Worm (Caenorhabditis elegans) whole organism, L4 larva: Measurements from ENCODE around the gene nfya-1.
"Not testable (repeated sequence)": the region's sequence is repeated elsewhere in the genome, so short reads cannot be mapped to it uniquely, and the experiment has no call there.

ENCODE experiments used
- F44E2.7 ChIP-seq: fragments of 200-800 bp; sonication (Bioruptor generic); IDR thresholded peaks from 2 replicates; pipeline ENCODE4 v2.1.2; 2022; ENCODE audit warnings: missing genetic modification characterization, missing compliant biosample characterization
- R02D3.7 ChIP-seq: fragments of 150-350 bp; sonication (generic microtip); optimal IDR thresholded peaks from 3 replicates; lab custom pipeline; 2014; ENCODE audit warnings: missing biosample characterization, missing genetic modification characterization
- Y105C5A.15 ChIP-seq: fragments of 200-800 bp; sonication (Bioruptor generic); IDR thresholded peaks from 2 replicates; pipeline ENCODE4 v1.3.6; 2022; ENCODE audit warnings: missing genetic modification characterization, missing compliant biosample characterization
- ceh-20 ChIP-seq: fragments of 200-800 bp; sonication (Bioruptor generic); IDR thresholded peaks from 2 replicates; pipeline ENCODE4 v1.3.6; 2022; ENCODE audit warnings: missing genetic modification reagents, missing genetic modification characterization, missing compliant biosample characterization
- ceh-32 ChIP-seq: sonication (generic microtip); optimal IDR thresholded peaks from 2 replicates; lab custom pipeline; 2016; ENCODE audit warnings: mild to moderate bottlenecking, missing genetic modification characterization, missing compliant biosample characterization; ENCODE audit not compliant: poor library complexity
- ctbp-1 ChIP-seq: fragments of 200-800 bp; sonication (Bioruptor generic); IDR thresholded peaks from 2 replicates; pipeline ENCODE4 v1.3.6; 2022; ENCODE audit warnings: missing genetic modification reagents, missing genetic modification characterization, missing compliant biosample characterization
- daf-16 ChIP-seq, 3 experiments: sonication (generic microtip); optimal IDR thresholded peaks; 2 replicates each; lab custom pipeline; 2016 to 2017; ENCODE audit warnings: missing genetic modification characterization in 3 of 3, missing genetic modification reagents in 3 of 3, mild to moderate bottlenecking in 2 of 3, missing compliant biosample characterization in 2 of 3, missing biosample characterization in 1 of 3, moderate library complexity in 1 of 3
- daf-19 ChIP-seq: fragments of 200-800 bp; sonication (Bioruptor generic); conservative IDR thresholded peaks from 2 replicates; pipeline ENCODE4 v1.3.6; 2022; ENCODE audit warnings: missing genetic modification characterization, missing compliant biosample characterization
- dmd-6 ChIP-seq: fragments of 200-800 bp; sonication (Bioruptor generic); IDR thresholded peaks from 2 replicates; pipeline ENCODE4 v1.3.6; 2022; ENCODE audit warnings: missing genetic modification reagents, missing genetic modification characterization, missing compliant biosample characterization
- dve-1 ChIP-seq: sonication (generic microtip); optimal IDR thresholded peaks from 2 replicates; lab custom pipeline; 2017; ENCODE audit warnings: antibody characterized with exemption, mild to moderate bottlenecking, missing genetic modification characterization, missing compliant biosample characterization; ENCODE audit not compliant: insufficient read depth
- egl-43 ChIP-seq: fragments of 200-800 bp; sonication (Bioruptor generic); IDR thresholded peaks from 2 replicates; pipeline ENCODE4 v1.3.6; 2022; ENCODE audit warnings: missing genetic modification reagents, missing genetic modification characterization, missing compliant biosample characterization
- gei-8 ChIP-seq: fragments of 200-800 bp; sonication (Bioruptor generic); optimal IDR thresholded peaks from 2 replicates; lab custom pipeline; 2018; ENCODE audit warnings: mild to moderate bottlenecking, missing genetic modification characterization, missing compliant biosample characterization
- hif-1 ChIP-seq, 2 experiments: sonication (generic microtip); optimal IDR thresholded peaks; 2 replicates each; lab custom pipeline; 2016 to 2017; ENCODE audit warnings: missing compliant biosample characterization in 2 of 2, missing genetic modification characterization in 2 of 2, missing genetic modification reagents in 2 of 2, missing genotype in 2 of 2, mild to moderate bottlenecking in 1 of 2
- lin-13 ChIP-seq: fragments of 150-350 bp; optimal IDR thresholded peaks from 2 replicates; lab custom pipeline; 2014; ENCODE audit warnings: missing biosample characterization, missing genetic modification reagents, missing genetic modification characterization
- lin-38 ChIP-seq: fragments of 200-800 bp; sonication (Bioruptor generic); IDR thresholded peaks from 2 replicates; pipeline ENCODE4 v1.3.6; 2022; ENCODE audit warnings: missing genetic modification reagents, missing genetic modification characterization, missing compliant biosample characterization
- mdl-1 ChIP-seq, 2 experiments: fragments of 150-350 bp in 1 of 2; sonication (generic microtip) in 1 of 2; optimal IDR thresholded peaks; 2 replicates each; lab custom pipeline; 2014 to 2017; ENCODE audit warnings: missing biosample characterization in 2 of 2, missing genetic modification characterization in 2 of 2
- mdt-29 ChIP-seq: fragments of 200-800 bp; sonication (Bioruptor generic); IDR thresholded peaks from 2 replicates; pipeline ENCODE4 v1.3.6; 2022; ENCODE audit warnings: missing genetic modification reagents, missing genetic modification characterization, missing compliant biosample characterization
- mes-2 ChIP-seq: sonication (generic microtip); optimal IDR thresholded peaks from 2 replicates; lab custom pipeline; 2016; ENCODE audit warnings: missing genotype, mild to moderate bottlenecking, missing genetic modification characterization, missing compliant biosample characterization; ENCODE audit not compliant: poor library complexity, severe bottlenecking
- nhr-11 ChIP-seq: fragments of 150-350 bp; optimal IDR thresholded peaks from 2 replicates; lab custom pipeline; 2014; ENCODE audit warnings: missing biosample characterization, missing genetic modification characterization
- nhr-237 ChIP-seq: sonication (generic microtip); optimal IDR thresholded peaks from 2 replicates; lab custom pipeline; 2017; ENCODE audit warnings: missing biosample characterization, missing genetic modification characterization
- nhr-28 ChIP-seq: fragments of 150-350 bp; optimal IDR thresholded peaks from 2 replicates; lab custom pipeline; 2014; ENCODE audit warnings: missing biosample characterization, missing genetic modification characterization
- nhr-41 ChIP-seq: fragments of 200-800 bp; sonication (Bioruptor generic); IDR thresholded peaks from 2 replicates; pipeline ENCODE4 v1.3.6; 2022; ENCODE audit warnings: missing genetic modification reagents, missing genetic modification characterization, missing compliant biosample characterization
- nhr-48 ChIP-seq: sonication (generic microtip); optimal IDR thresholded peaks from 2 replicates; lab custom pipeline; 2016; ENCODE audit warnings: mild to moderate bottlenecking, missing genetic modification characterization, missing compliant biosample characterization
- nhr-76 ChIP-seq: fragments of 150-350 bp; optimal IDR thresholded peaks from 2 replicates; lab custom pipeline; 2014; ENCODE audit warnings: missing biosample characterization, missing genetic modification characterization
- rbr-2 ChIP-seq: sonication (generic microtip); optimal IDR thresholded peaks from 2 replicates; lab custom pipeline; 2016; ENCODE audit warnings: missing genotype, missing genetic modification characterization, missing compliant biosample characterization
- skn-1 ChIP-seq: fragments of 150-350 bp; optimal IDR thresholded peaks from 2 replicates; lab custom pipeline; 2014; ENCODE audit warnings: missing biosample characterization, missing genetic modification characterization
- snpc-1.2 ChIP-seq: fragments of 200-800 bp; sonication (Bioruptor generic); IDR thresholded peaks from 2 replicates; pipeline ENCODE4 v1.3.6; 2022; ENCODE audit warnings: missing genetic modification reagents, missing genetic modification characterization, missing compliant biosample characterization
- spr-3 ChIP-seq: fragments of 200-800 bp; sonication (Bioruptor generic); optimal IDR thresholded peaks from 2 replicates; lab custom pipeline; 2018; ENCODE audit warnings: mild to moderate bottlenecking, missing genetic modification characterization, missing compliant biosample characterization
- tra-1 ChIP-seq: fragments of 200-800 bp; sonication (Bioruptor generic); IDR thresholded peaks from 2 replicates; pipeline ENCODE4 v1.3.6; 2022; ENCODE audit warnings: missing genetic modification reagents, missing genetic modification characterization, missing compliant biosample characterization
- unc-39 ChIP-seq: sonication (generic microtip); optimal IDR thresholded peaks from 2 replicates; lab custom pipeline; 2017; ENCODE audit warnings: missing biosample characterization, missing genetic modification characterization
- unc-62 ChIP-seq, 3 experiments: fragments of 150-350 bp in 1 of 3; sonication (generic microtip); optimal IDR thresholded peaks in 2 of 3; peaks in 1 of 3; 1 replicate in 1 of 3; 2 replicates in 2 of 3; lab custom pipeline; 2014 to 2017; ENCODE audit warnings: missing biosample characterization in 3 of 3, missing genetic modification characterization in 3 of 3, missing genetic modification reagents in 3 of 3, missing genotype in 1 of 3
- zag-1 ChIP-seq: fragments of 150-350 bp; optimal IDR thresholded peaks from 2 replicates; lab custom pipeline; 2014; ENCODE audit warnings: missing biosample characterization, missing genetic modification characterization
- zfp-3 ChIP-seq: fragments of 200-800 bp; sonication (Bioruptor generic); conservative IDR thresholded peaks from 2 replicates; pipeline ENCODE4 v1.3.6; 2022; ENCODE audit warnings: missing genetic modification reagents, missing genetic modification characterization, missing compliant biosample characterization
- zip-11 ChIP-seq: fragments of 200-800 bp; sonication (Bioruptor generic); IDR thresholded peaks from 2 replicates; pipeline ENCODE4 v1.3.6; 2022; ENCODE audit warnings: missing genetic modification characterization, missing compliant biosample characterization
- ztf-11 ChIP-seq: fragments of 150-350 bp; optimal IDR thresholded peaks from 2 replicates; lab custom pipeline; 2014; ENCODE audit warnings: missing biosample characterization, missing genetic modification characterization

Gene nfya-1

ce11 chrX:11961103-11961502 lies 14.5 kb upstream of the nfya-1 start, which contains the start of gene C49F5.13:
TSS of gene C49F5.13 (plus strand) at chrX:11961403.
- TF ChIP-seq hif-1 (tag; optimal IDR thresholded peaks at IDR 0.05; lab: Kevin White, UChicago); zag-1 (tag; lab: Kevin White, UChicago); ceh-20 (GFP tag; lab: Robert Waterston, UW): not testable (repeated sequence)

ce11 chrX:11959838-11960237 lies 13.2 kb upstream of the nfya-1 start, which contains the start of gene C49F5.8:
TSS of gene C49F5.8 (plus strand) at chrX:11960138.
- TF ChIP-seq nhr-28 (tag; lab: Kevin White, UChicago) (peak; percentile 1), nhr-48 (tag; lab: Kevin White, UChicago) (no peak)

ce11 chrX:11957246-11957645 lies 10.6 kb upstream of the nfya-1 start, which contains the start of gene T08D10.5:
TSS of gene T08D10.5 (plus strand) at chrX:11957546.
- TF ChIP-seq nhr-237, result no peak
- TF ChIP-seq nhr-11 (tag; lab: Kevin White, UChicago), result no peak
- no peak for TF ChIP-seq mdt-29 (GFP tag; lab: Robert Waterston, UW)

ce11 chrX:11955125-11955524 lies 8.5 kb upstream of the nfya-1 start, which contains the start of gene T08D10.3:
TSS of gene T08D10.3 (plus strand) at chrX:11955425.
- no peak for TF ChIP-seq unc-39 (tag; lab: Kevin White, UChicago)
- TF ChIP-seq snpc-1.2 (GFP tag; lab: Robert Waterston, UW), result no peak
- no peak for TF ChIP-seq rbr-2 (tag; lab: Kevin White, UChicago)
- TF ChIP-seq ceh-32, result no peak
- TF ChIP-seq tra-1 (GFP tag; lab: Robert Waterston, UW), result no peak
- TF ChIP-seq lin-13 (GFP tag; lab: Kevin White, UChicago), result no peak
- no peak for TF ChIP-seq ctbp-1
- TF ChIP-seq lin-38 (GFP tag; lab: Robert Waterston, UW), result no peak
- TF ChIP-seq nhr-76 (tag; lab: Kevin White, UChicago), result no peak
- TF ChIP-seq zip-11 (GFP tag; lab: Robert Waterston, UW), result no peak
- no peak for TF ChIP-seq nhr-41 (GFP tag; lab: Robert Waterston, UW)
- TF ChIP-seq ztf-11 (tag; lab: Kevin White, UChicago), result no peak
- no peak for TF ChIP-seq daf-19 (GFP tag; lab: Robert Waterston, UW)

ce11 chrX:11953229-11953628 lies 6.6 kb upstream of the nfya-1 start, which contains the start of gene T08D10.4:
TSS of gene T08D10.4 (minus strand) at chrX:11953329.
- no peak for TF ChIP-seq F44E2.7 (GFP tag; lab: Robert Waterston, UW)
- peak in 1 of 2 experiments; percentile 8 for TF ChIP-seq unc-62 (GFP tag; optimal IDR thresholded peaks at IDR 0.05 in 1 of 2; lab: Kevin White, UChicago)
- no peak for TF ChIP-seq unc-62 (tag; optimal IDR thresholded peaks at IDR 0.05; lab: Kevin White, UChicago)

ce11 chrX:11952129-11952528 lies 5.5 kb upstream of the nfya-1 start:
- TF ChIP-seq mdl-1 (tag; optimal IDR thresholded peaks at IDR 0.05; lab: Kevin White, UChicago), result no peak
- TF ChIP-seq unc-62 (GFP tag; optimal IDR thresholded peaks at IDR 0.05 in 1 of 2; lab: Kevin White, UChicago), result peak in 1 of 2 experiments; percentile 94
- TF ChIP-seq unc-62 (tag; optimal IDR thresholded peaks at IDR 0.05; lab: Kevin White, UChicago), result no peak
- no peak for TF ChIP-seq R02D3.7 (tag; lab: Kevin White, UChicago)
- no peak for TF ChIP-seq F44E2.7 (GFP tag; lab: Robert Waterston, UW)
- TF ChIP-seq zfp-3 (GFP tag; lab: Robert Waterston, UW), result no peak
- no peak for TF ChIP-seq tra-1 (GFP tag; lab: Robert Waterston, UW)

ce11 chrX:11948184-11948894 lies 1.7 kb upstream of the nfya-1 start, which contains the start of gene lsd-1:
TSS of gene lsd-1 (plus strand) at chrX:11948844.
- TF ChIP-seq mes-2 (tag; lab: Kevin White, UChicago) (no peak), dve-1 (tag; lab: Kevin White, UChicago) (peak; percentile 42), gei-8 (GFP tag; lab: Kevin White, UChicago) (no peak), egl-43 (GFP tag; lab: Robert Waterston, UW) (no peak), daf-16 (GFP tag; optimal IDR thresholded peaks at IDR 0.05; lab: Kevin White, UChicago) (no peak), daf-16 (tag; optimal IDR thresholded peaks at IDR 0.05; lab: Kevin White, UChicago) (peak; percentile 39), Y105C5A.15 (GFP tag; lab: Robert Waterston, UW) (no peak), unc-62 (GFP tag; optimal IDR thresholded peaks at IDR 0.05 in 1 of 2; lab: Kevin White, UChicago) (peak in 1 of 2 experiments; percentile 76), unc-62 (tag; optimal IDR thresholded peaks at IDR 0.05; lab: Kevin White, UChicago) (no peak), hif-1 (tag; optimal IDR thresholded peaks at IDR 0.05; lab: Kevin White, UChicago) (no peak), rbr-2 (tag; lab: Kevin White, UChicago) (peak; percentile 28), dmd-6 (GFP tag; lab: Robert Waterston, UW) (no peak), spr-3 (GFP tag; lab: Kevin White, UChicago) (no peak), mdt-29 (GFP tag; lab: Robert Waterston, UW) (no peak), skn-1 (no peak)
